Fruit fly (Drosophila melanogaster): ENCODE data around the gene CG6999.

Gene CG6999

DNA sequence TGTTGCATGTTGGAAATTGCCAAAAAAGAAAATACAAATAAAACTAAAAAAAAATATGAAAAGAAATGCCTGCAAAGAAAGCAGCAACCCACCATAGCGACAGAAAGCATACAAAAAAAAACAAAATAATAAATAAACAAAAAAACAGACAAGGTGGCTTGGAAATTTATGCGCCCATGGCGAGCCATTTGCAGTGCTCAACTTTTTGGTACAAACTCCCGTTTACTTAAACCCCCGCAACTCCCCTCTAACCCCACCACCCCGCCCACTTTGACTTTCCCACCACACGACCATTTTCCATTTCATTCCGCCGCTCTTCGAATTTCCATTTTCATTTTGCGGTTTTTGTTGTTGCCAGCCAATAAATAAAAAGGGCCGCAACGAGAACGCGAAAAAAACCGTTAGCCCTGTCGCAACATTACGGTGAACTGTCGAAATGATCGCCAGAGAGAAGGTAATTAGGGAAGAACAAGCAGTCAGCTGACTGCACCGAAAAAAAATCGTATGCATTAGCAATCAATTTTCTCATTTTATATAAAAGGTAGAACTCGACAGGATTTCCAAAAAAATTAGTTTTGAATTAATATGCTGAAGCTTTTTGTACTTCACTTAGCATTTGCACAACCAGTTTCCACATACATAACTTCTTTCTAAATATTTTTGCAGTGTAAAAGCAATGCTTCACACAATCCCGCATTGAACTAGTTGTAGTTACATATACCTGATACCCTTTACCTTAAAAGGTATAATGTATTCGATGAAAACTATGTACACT, 48.8 kb downstream of the CG6999 start (continued):
- no peak for TF ChIP-seq Gsc (GFP tag; IDR thresholded peaks at IDR 0.05)
- TF ChIP-seq pros (GFP tag; optimal IDR thresholded peaks at IDR 0.05), result no peak
- peak; percentile 31 for TF ChIP-seq CG12071 (GFP tag; optimal IDR thresholded peaks at IDR 0.05)
- no peak for TF ChIP-seq insv (GFP tag; optimal IDR thresholded peaks at IDR 0.05)
- TF ChIP-seq Myb (GFP tag; optimal IDR thresholded peaks at IDR 0.05), result peak; percentile 34
- TF ChIP-seq CG13296 (GFP tag; optimal IDR thresholded peaks at IDR 0.05), result no peak
- TF ChIP-seq aop (GFP tag; IDR thresholded peaks at IDR 0.05), result no peak
- TF ChIP-seq Mad (GFP tag; optimal IDR thresholded peaks at IDR 0.05), result no peak
- TF ChIP-seq CG1832 (GFP tag; optimal IDR thresholded peaks at IDR 0.05), result no peak
- peak; percentile 57; the same call in 1 of the 2 replicates for TF ChIP-seq Awh (GFP tag; IDR thresholded peaks at IDR 0.05)
- peak; percentile 25; the same call in 1 of the 3 replicates for TF ChIP-seq CG14050 (GFP tag; IDR thresholded peaks at IDR 0.05)
- no peak for TF ChIP-seq caup (GFP tag; optimal IDR thresholded peaks at IDR 0.05; ENCODE audit: severe bottlenecking)
- no peak for TF ChIP-seq HLH54F (GFP tag; optimal IDR thresholded peaks at IDR 0.05)
- no peak for TF ChIP-seq ac (GFP tag; optimal IDR thresholded peaks at IDR 0.05)
- TF ChIP-seq wor (GFP tag; IDR thresholded peaks at IDR 0.05), result no peak
- TF ChIP-seq CG17361 (GFP tag; IDR thresholded peaks at IDR 0.05), result peak; percentile 65
- no peak for TF ChIP-seq dimm (GFP tag; IDR thresholded peaks at IDR 0.05)
- TF ChIP-seq CG3847 (GFP tag; IDR thresholded peaks at IDR 0.05), result no peak
- peak; percentile 7 for TF ChIP-seq kah (GFP tag; optimal IDR thresholded peaks at IDR 0.05)
- TF ChIP-seq CG4617 (GFP tag; optimal IDR thresholded peaks at IDR 0.05; ENCODE audit: borderline replicate concordance), result no peak
- no peak for TF ChIP-seq nerfin-1 (tag; optimal IDR thresholded peaks at IDR 0.05)
- TF ChIP-seq CG2202 (tag; optimal IDR thresholded peaks at IDR 0.05), result no peak
- TF ChIP-seq B-H2 (GFP tag; optimal IDR thresholded peaks at IDR 0.05), result no peak
- peak; percentile 14 for TF ChIP-seq CG9817 (tag; optimal IDR thresholded peaks at IDR 0.05)
- peak; percentile 73 for TF ChIP-seq dmrt99B (tag; optimal IDR thresholded peaks at IDR 0.05)
- peak in 1 of 2 experiments; percentile 17 for TF ChIP-seq Eip74EF (GFP tag; optimal IDR thresholded peaks at IDR 0.05)
- no peak for TF ChIP-seq CG42726 (GFP tag; IDR thresholded peaks at IDR 0.05; ENCODE audit: partially characterized antibody)
- TF ChIP-seq Pdp1 (GFP tag; optimal IDR thresholded peaks at IDR 0.05), result peak; percentile 60
- TF ChIP-seq pb (GFP tag; optimal IDR thresholded peaks at IDR 0.05), result no peak
- TF ChIP-seq disco-r (GFP tag; optimal IDR thresholded peaks at IDR 0.05), result no peak
- TF ChIP-seq MTF-1 (GFP tag; optimal IDR thresholded peaks at IDR 0.05; ENCODE audit: borderline replicate concordance), result no peak
- no peak for TF ChIP-seq CG4282 (GFP tag; optimal IDR thresholded peaks at IDR 0.05)
- TF ChIP-seq hth (optimal IDR thresholded peaks at IDR 0.05), result no peak
- TF ChIP-seq Nf-YA (GFP tag; IDR thresholded peaks at IDR 0.05), result no peak
- peak; percentile 38 for TF ChIP-seq Hr3 (GFP tag; optimal IDR thresholded peaks at IDR 0.05)
- TF ChIP-seq prd (optimal IDR thresholded peaks at IDR 0.05), result no peak
- TF ChIP-seq prd (GFP tag; IDR thresholded peaks at IDR 0.05), result peak; percentile 69
- TF ChIP-seq CG32767 (GFP tag; IDR thresholded peaks at IDR 0.05), result 0 out of 2 replicates have a peak, but pooled peaks have one; percentile 36
- no peak for TF ChIP-seq peb (GFP tag; IDR thresholded peaks at IDR 0.05)

All from whole organism, embryonic.